Worm (Caenorhabditis elegans): ENCODE data around the gene F43C1.5.

DNA sequence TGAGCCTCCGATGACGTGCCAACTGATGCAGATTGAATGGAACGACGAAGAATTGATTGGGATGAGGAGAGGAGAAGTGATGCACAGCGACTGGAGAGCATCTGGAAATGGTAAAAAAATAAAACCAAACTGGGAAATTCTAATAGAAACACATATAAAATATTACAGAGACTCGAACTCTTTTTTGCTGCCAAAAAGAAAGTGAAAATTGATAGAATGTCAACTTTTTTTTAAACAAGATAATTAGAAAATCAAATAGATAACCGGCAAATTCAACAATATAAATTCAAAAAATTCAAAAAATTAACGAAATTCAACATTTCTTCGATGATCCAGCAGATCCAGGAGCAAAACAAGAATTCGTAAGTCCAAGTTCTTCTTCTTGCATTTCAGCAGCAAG lies 14.5 kb downstream of the F43C1.5 start, which contains the start of gene mrpl-21:
- TF ChIP-seq ceh-9 (tag; optimal IDR thresholded peaks at IDR 0.05) (no peak), snpc-4 (tag; optimal IDR thresholded peaks at IDR 0.05) (no peak)

Data from whole organism, L3 larva.